Worm (Caenorhabditis elegans) whole organism, L1 larva: ENCODE measurements around the gene ani-3.

Experiments
- C16A3.4 ChIP-seq: fragments of 150-350 bp; optimal IDR thresholded peaks from 2 replicates; lab custom pipeline; 2014; ENCODE audit warnings: missing biosample characterization, missing genetic modification characterization
- ama-1 ChIP-seq: fragments of 150-350 bp; optimal IDR thresholded peaks from 2 replicates; lab custom pipeline; 2014
- blmp-1 ChIP-seq: fragments of 150-350 bp; optimal IDR thresholded peaks from 2 replicates; lab custom pipeline; 2014; ENCODE audit warnings: missing biosample characterization, missing genetic modification characterization
- dpl-1 ChIP-seq, 3 experiments: fragments of 150-350 bp in 2 of 3; sonication (generic microtip) in 1 of 3; optimal IDR thresholded peaks; 2 replicates each; lab custom pipeline; 2014 to 2017; ENCODE audit warnings: missing biosample characterization in 3 of 3, missing genetic modification characterization in 3 of 3, missing genetic modification reagents in 3 of 3
- efl-3 ChIP-seq: fragments of 200-800 bp; sonication (Bioruptor generic); optimal IDR thresholded peaks from 2 replicates; lab custom pipeline; 2018; ENCODE audit warnings: mild to moderate bottlenecking, missing genetic modification characterization, missing compliant biosample characterization
- lsy-2 ChIP-seq, 2 experiments: fragments of 150-350 bp; optimal IDR thresholded peaks; 2 replicates each; lab custom pipeline; 2014; ENCODE audit warnings: missing biosample characterization in 2 of 2, missing genetic modification characterization in 2 of 2
- mep-1 ChIP-seq: fragments of 150-350 bp; optimal IDR thresholded peaks from 2 replicates; lab custom pipeline; 2014; ENCODE audit warnings: missing biosample characterization, missing genetic modification characterization
- nhr-19 ChIP-seq: fragments of 200-800 bp; sonication (Bioruptor generic); conservative IDR thresholded peaks from 2 replicates; pipeline ENCODE4 v1.3.6; 2022; ENCODE audit warnings: missing genetic modification characterization, missing compliant biosample characterization
- nhr-47 ChIP-seq: sonication (generic microtip); optimal IDR thresholded peaks from 2 replicates; lab custom pipeline; 2016; ENCODE audit warnings: mild to moderate bottlenecking, missing genetic modification characterization, moderate library complexity, missing compliant biosample characterization
- nhr-77 ChIP-seq: fragments of 150-350 bp; optimal IDR thresholded peaks from 2 replicates; lab custom pipeline; 2014; ENCODE audit warnings: missing biosample characterization, missing genetic modification characterization
- nhr-90 ChIP-seq: sonication (generic microtip); optimal IDR thresholded peaks from 2 replicates; lab custom pipeline; 2016; ENCODE audit warnings: mild to moderate bottlenecking, missing genetic modification characterization, missing compliant biosample characterization; ENCODE audit not compliant: poor library complexity

DNA sequence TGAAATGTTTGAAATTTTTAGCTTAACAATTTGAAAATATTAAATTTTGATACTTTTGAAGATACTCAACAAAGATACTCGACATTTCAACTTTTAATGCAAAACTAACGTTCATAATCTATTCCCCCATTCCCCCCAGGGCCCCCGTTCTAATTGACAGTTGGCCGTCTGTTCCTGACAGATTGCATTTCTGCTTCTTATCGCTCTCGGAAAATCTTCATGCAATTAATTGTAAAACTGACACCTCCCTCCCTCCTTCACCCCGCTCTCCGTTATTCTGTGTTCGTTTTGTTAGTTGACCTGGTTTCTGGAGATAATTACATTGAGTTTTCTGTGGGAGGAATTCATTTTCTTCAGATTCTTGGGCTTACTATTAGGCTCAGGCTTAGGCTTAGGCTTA, 20.4 kb downstream of the ani-3 start:
- TF ChIP-seq mep-1 (no peak), blmp-1 (tag; lab: Kevin White, UChicago) (no peak), lsy-2 (tag; optimal IDR thresholded peaks at IDR 0.05; lab: Kevin White, UChicago) (no peak), nhr-77 (tag; lab: Kevin White, UChicago) (no peak), C16A3.4 (tag; lab: Kevin White, UChicago) (no peak), nhr-47 (tag; lab: Kevin White, UChicago) (no peak), nhr-19 (no peak), dpl-1 (GFP tag; optimal IDR thresholded peaks at IDR 0.05; lab: Kevin White, UChicago) (no peak), efl-3 (no peak), ama-1 (lab: Kevin White, UChicago) (no peak), nhr-90 (tag; lab: Kevin White, UChicago) (no peak)
